Fruit fly (Drosophila melanogaster) whole organism, embryonic: ENCODE measurements around the gene CG14329.
A peak's percentile ranks its signal among the peaks of the same experiment; 100 is the strongest.

Experiments
- Bdp1 ChIP-seq: fragments of 200-800 bp; sonication (Bioruptor generic); optimal IDR thresholded peaks from 3 replicates; lab custom pipeline; 2016; ENCODE audit warnings: missing biosample characterization, missing genetic modification characterization
- Bgb ChIP-seq: fragments of 200-800 bp; sonication (Bioruptor generic); IDR thresholded peaks from 2 replicates; pipeline ENCODE4 v1.3.6; 2022; ENCODE audit warnings: missing biosample characterization, missing genetic modification characterization; ENCODE audit not compliant: partially characterized antibody
- Blimp-1 ChIP-seq: fragments of 200-800 bp; sonication (Bioruptor generic); optimal IDR thresholded peaks from 3 replicates; lab custom pipeline; 2018; ENCODE audit warnings: missing biosample characterization, missing genetic modification characterization, mild to moderate bottlenecking, moderate library complexity, missing genetic modification reagents
- CG11695 ChIP-seq: fragments of 200-800 bp; sonication (Bioruptor generic); IDR thresholded peaks from 3 replicates; pipeline ENCODE4 v1.3.6; 2022; ENCODE audit warnings: missing biosample characterization, missing genetic modification characterization
- CG12104 ChIP-seq: fragments of 200-800 bp; sonication (Bioruptor generic); optimal IDR thresholded peaks from 3 replicates; lab custom pipeline; 2016; ENCODE audit warnings: missing biosample characterization, missing genetic modification characterization
- CG13123 ChIP-seq: fragments of 200-800 bp; sonication (Bioruptor generic); optimal IDR thresholded peaks from 2 replicates; lab custom pipeline; 2016; ENCODE audit warnings: missing biosample characterization, missing genetic modification characterization
- CG16815 ChIP-seq: fragments of 200-800 bp; sonication (Bioruptor generic); optimal IDR thresholded peaks from 3 replicates; lab custom pipeline; 2017; ENCODE audit warnings: missing biosample characterization, mild to moderate bottlenecking, missing genetic modification characterization
- CG1832 ChIP-seq: fragments of 200-800 bp; sonication (Bioruptor generic); optimal IDR thresholded peaks from 2 replicates; lab custom pipeline; 2017; ENCODE audit warnings: missing biosample characterization, mild to moderate bottlenecking, missing genetic modification characterization, inconsistent platforms
- CG2129 ChIP-seq: fragments of 200-800 bp; sonication (Bioruptor generic); IDR thresholded peaks from 2 replicates; pipeline ENCODE4 v1.3.6; 2022; ENCODE audit warnings: missing biosample characterization, missing genetic modification characterization; ENCODE audit not compliant: partially characterized antibody
- CG32532 ChIP-seq: fragments of 200-800 bp; sonication (Bioruptor generic); IDR thresholded peaks from 2 replicates; pipeline ENCODE4 v1.3.6; 2022; ENCODE audit warnings: missing biosample characterization, missing genetic modification characterization
- CG34376 ChIP-seq: fragments of 200-800 bp; sonication (Bioruptor generic); optimal IDR thresholded peaks from 2 replicates; lab custom pipeline; 2018; ENCODE audit warnings: missing biosample characterization, mild to moderate bottlenecking, missing genetic modification characterization
- CG3995 ChIP-seq: fragments of 200-800 bp; sonication (Bioruptor generic); optimal IDR thresholded peaks from 3 replicates; lab custom pipeline; 2016; ENCODE audit warnings: missing biosample characterization, missing genetic modification characterization
- CG42726 ChIP-seq: fragments of 200-800 bp; sonication (Bioruptor generic); IDR thresholded peaks from 2 replicates; pipeline ENCODE4 v1.3.6; 2022; ENCODE audit warnings: missing biosample characterization, missing genetic modification characterization; ENCODE audit not compliant: partially characterized antibody
- CG4282 ChIP-seq: fragments of 200-800 bp; sonication (Bioruptor generic); optimal IDR thresholded peaks from 2 replicates; lab custom pipeline; 2016; ENCODE audit warnings: missing biosample characterization, missing genetic modification characterization
- CG6765 ChIP-seq: fragments of 200-800 bp; sonication (Bioruptor generic); optimal IDR thresholded peaks from 3 replicates; lab custom pipeline; 2017; ENCODE audit warnings: missing biosample characterization, mild to moderate bottlenecking, missing genetic modification characterization
- CG6791 ChIP-seq: fragments of 200-800 bp; sonication (Bioruptor generic); IDR thresholded peaks from 3 replicates; pipeline ENCODE4 v1.3.6; 2022; ENCODE audit warnings: missing biosample characterization, missing genetic modification characterization; ENCODE audit not compliant: partially characterized antibody
- CG6854 ChIP-seq: fragments of 200-800 bp; sonication (Bioruptor generic); optimal IDR thresholded peaks from 3 replicates; lab custom pipeline; 2017; ENCODE audit warnings: missing biosample characterization, mild to moderate bottlenecking, missing genetic modification characterization
- CG7556 ChIP-seq: fragments of 200-800 bp; sonication (Bioruptor generic); optimal IDR thresholded peaks from 2 replicates; lab custom pipeline; 2017; ENCODE audit warnings: missing biosample characterization, mild to moderate bottlenecking, missing genetic modification characterization
- CG7745 ChIP-seq: fragments of 200-800 bp; sonication (Bioruptor generic); optimal IDR thresholded peaks from 2 replicates; lab custom pipeline; 2018; ENCODE audit warnings: missing biosample characterization, mild to moderate bottlenecking, missing genetic modification characterization, moderate library complexity
- CoRest ChIP-seq: fragments of 200-800 bp; sonication (Bioruptor generic); optimal IDR thresholded peaks from 3 replicates; lab custom pipeline; 2018; ENCODE audit warnings: missing biosample characterization, mild to moderate bottlenecking, missing genetic modification characterization, moderate library complexity
- Dip3 ChIP-seq: fragments of 200-800 bp; sonication (Bioruptor generic); optimal IDR thresholded peaks from 3 replicates; lab custom pipeline; 2016; ENCODE audit warnings: missing biosample characterization, missing genetic modification characterization
- Drgx ChIP-seq: fragments of 200-800 bp; sonication (Bioruptor generic); IDR thresholded peaks from 2 replicates; pipeline ENCODE4 v1.3.6; 2022; ENCODE audit warnings: missing biosample characterization, missing genetic modification characterization
- Eip74EF ChIP-seq, 2 experiments: fragments of 200-800 bp in 1 of 2; fragments of >200 bp in 1 of 2; sonication (Bioruptor generic) in 1 of 2; optimal IDR thresholded peaks; 2 replicates each; lab custom pipeline; 2017 to 2019; ENCODE audit warnings: missing biosample characterization in 2 of 2, missing genetic modification characterization in 2 of 2, mild to moderate bottlenecking in 1 of 2, moderate library complexity in 1 of 2
- Fer1 ChIP-seq: fragments of 200-800 bp; sonication (Bioruptor generic); optimal IDR thresholded peaks from 2 replicates; lab custom pipeline; 2017; ENCODE audit warnings: missing biosample characterization, mild to moderate bottlenecking, missing genetic modification characterization
- HLH4C ChIP-seq: fragments of 200-800 bp; sonication (Bioruptor generic); IDR thresholded peaks from 3 replicates; pipeline ENCODE4 v1.3.6; 2022; ENCODE audit warnings: missing biosample characterization, missing genetic modification characterization; ENCODE audit not compliant: partially characterized antibody
- Med ChIP-seq: fragments of 200-800 bp; sonication (Bioruptor generic); peaks from one replicate; lab custom pipeline; 2016; ENCODE audit warnings: missing biosample characterization, missing genetic modification characterization, mild to moderate bottlenecking, inconsistent platforms, moderate library complexity
- Neu2 ChIP-seq: fragments of 200-800 bp; sonication (Bioruptor generic); optimal IDR thresholded peaks from 3 replicates; lab custom pipeline; 2016; ENCODE audit warnings: missing biosample characterization, missing genetic modification characterization, borderline replicate concordance
- Opbp ChIP-seq: fragments of 200-800 bp; sonication (Bioruptor generic); IDR thresholded peaks from 3 replicates; pipeline ENCODE4 v1.3.6; 2022; ENCODE audit warnings: missing biosample characterization, missing genetic modification characterization; ENCODE audit not compliant: partially characterized antibody
- Sox102F ChIP-seq: fragments of 200-800 bp; sonication (Bioruptor generic); optimal IDR thresholded peaks from 2 replicates; lab custom pipeline; 2018; ENCODE audit warnings: missing biosample characterization, mild to moderate bottlenecking, missing genetic modification characterization, moderate library complexity
- ac ChIP-seq: fragments of 200-800 bp; sonication (Bioruptor generic); optimal IDR thresholded peaks from 3 replicates; lab custom pipeline; 2017; ENCODE audit warnings: missing biosample characterization, mild to moderate bottlenecking, missing genetic modification characterization
- chinmo ChIP-seq: fragments of 200-800 bp; sonication (Bioruptor generic); IDR thresholded peaks from 4 replicates; pipeline ENCODE4 v1.3.6; 2022; ENCODE audit warnings: missing biosample characterization, missing genetic modification characterization; ENCODE audit not compliant: partially characterized antibody
- dan ChIP-seq: fragments of 200-800 bp; sonication (Bioruptor generic); IDR thresholded peaks from 2 replicates; pipeline ENCODE4 v1.3.6; 2022; ENCODE audit warnings: missing biosample characterization, missing genetic modification characterization
- dmrt11E ChIP-seq: fragments of 200-800 bp; sonication (Bioruptor generic); optimal IDR thresholded peaks from 3 replicates; lab custom pipeline; 2018; ENCODE audit warnings: missing biosample characterization, mild to moderate bottlenecking, missing genetic modification characterization, moderate library complexity
- dpn ChIP-seq, 2 experiments: fragments of 200-800 bp; sonication (Bioruptor generic); optimal IDR thresholded peaks; 3 replicates each; lab custom pipeline; 2016; ENCODE audit warnings: missing biosample characterization in 2 of 2, missing genetic modification characterization in 2 of 2
- ftz-f1 ChIP-seq: fragments of 200-800 bp; sonication (Bioruptor generic); optimal IDR thresholded peaks from 2 replicates; lab custom pipeline; 2016; ENCODE audit warnings: missing biosample characterization, missing genetic modification characterization
- gro ChIP-seq: fragments of 200-800 bp; sonication (Bioruptor generic); optimal IDR thresholded peaks from 2 replicates; lab custom pipeline; 2016; ENCODE audit warnings: missing biosample characterization, missing genetic modification characterization
- hbn ChIP-seq: fragments of 200-800 bp; sonication (Bioruptor generic); IDR thresholded peaks from 2 replicates; pipeline ENCODE4 v1.3.6; 2022; ENCODE audit warnings: missing biosample characterization, missing genetic modification characterization; ENCODE audit not compliant: partially characterized antibody
- insv ChIP-seq, 2 experiments: fragments of 200-800 bp; sonication (Bioruptor generic); optimal IDR thresholded peaks; 3 replicates each; lab custom pipeline; 2016 to 2018; ENCODE audit warnings: missing biosample characterization in 2 of 2, missing genetic modification characterization in 2 of 2
- ken ChIP-seq: fragments of 200-800 bp; sonication (Bioruptor generic); IDR thresholded peaks from 3 replicates; pipeline ENCODE4 v1.3.6; 2022; ENCODE audit warnings: missing biosample characterization, missing genetic modification characterization
- knrl ChIP-seq: fragments of 200-800 bp; sonication (Bioruptor generic); IDR thresholded peaks from 3 replicates; pipeline ENCODE4 v1.3.6; 2022; ENCODE audit warnings: missing biosample characterization, missing genetic modification characterization; ENCODE audit not compliant: partially characterized antibody
- lov ChIP-seq, 2 experiments: fragments of 200-800 bp in 1 of 2; fragments of >200 bp in 1 of 2; sonication (Bioruptor generic) in 1 of 2; IDR thresholded peaks in 1 of 2; optimal IDR thresholded peaks in 1 of 2; 2 replicates in 1 of 2; 3 replicates in 1 of 2; pipeline versions ENCODE4 v1.3.6 to Lab custom; 2017 to 2022; ENCODE audit warnings: missing biosample characterization in 1 of 2, missing genetic modification characterization in 1 of 2
- mld ChIP-seq: fragments of 200-800 bp; sonication (Bioruptor generic); IDR thresholded peaks from 3 replicates; pipeline ENCODE4 v1.3.6; 2022; ENCODE audit warnings: missing biosample characterization, missing genetic modification characterization; ENCODE audit not compliant: partially characterized antibody
- odd ChIP-seq: fragments of 200-800 bp; sonication (Bioruptor generic); optimal IDR thresholded peaks from 2 replicates; lab custom pipeline; 2017; ENCODE audit warnings: missing biosample characterization, mild to moderate bottlenecking, missing genetic modification characterization
- p53 ChIP-seq: fragments of 200-800 bp; sonication (Bioruptor generic); optimal IDR thresholded peaks from 2 replicates; lab custom pipeline; 2016; ENCODE audit warnings: missing biosample characterization, missing genetic modification characterization
- sna ChIP-seq: fragments of 200-800 bp; sonication (Bioruptor generic); IDR thresholded peaks from 2 replicates; pipeline ENCODE4 v1.3.6; 2022; ENCODE audit warnings: missing biosample characterization, missing genetic modification characterization; ENCODE audit not compliant: partially characterized antibody
- vnd ChIP-seq: fragments of 200-800 bp; sonication (Bioruptor generic); IDR thresholded peaks from 3 replicates; pipeline ENCODE4 v1.3.6; 2022; ENCODE audit warnings: missing biosample characterization, missing genetic modification characterization; ENCODE audit not compliant: partially characterized antibody
- yki ChIP-seq: fragments of >200 bp; optimal IDR thresholded peaks from 3 replicates; lab custom pipeline; 2018
- zen2 ChIP-seq: fragments of 200-800 bp; sonication (Bioruptor generic); IDR thresholded peaks from 3 replicates; pipeline ENCODE4 v1.3.6; 2022; ENCODE audit warnings: missing biosample characterization, missing genetic modification characterization; ENCODE audit not compliant: partially characterized antibody

CG14329 gene

dm6 chr3R:17617976-17618308 lies 8.8 kb downstream of the CG14329 start:
- TF ChIP-seq CG6854 (GFP tag; lab: Kevin White, UChicago) (no peak), CG13123 (GFP tag; lab: Kevin White, UChicago) (no peak), knrl (peak; percentile 76; the same call in 2 of the 3 replicates), CG12104 (GFP tag; lab: Kevin White, UChicago) (no peak), insv (GFP tag; optimal IDR thresholded peaks at IDR 0.05; lab: Kevin White, UChicago) (no peak), Sox102F (GFP tag; lab: Kevin White, UChicago) (no peak), Dip3 (GFP tag; lab: Kevin White, UChicago) (no peak), gro (GFP tag; lab: Kevin White, UChicago) (no peak), CG7556 (GFP tag; lab: Kevin White, UChicago) (no peak), Bdp1 (GFP tag; lab: Kevin White, UChicago) (peak; percentile 99), Blimp-1 (GFP tag; lab: Kevin White, UChicago) (no peak), HLH4C (GFP tag; lab: Robert Waterston, UW) (peak; percentile 79; the same call in 2 of the 3 replicates), Opbp (peak; percentile 85), Drgx (GFP tag; lab: Robert Waterston, UW) (0 out of 2 replicates have a peak, but pooled peaks have one; percentile 8), sna (GFP tag; lab: Robert Waterston, UW) (peak; percentile 78; the same call in 1 of the 2 replicates), CG42726 (GFP tag; lab: Robert Waterston, UW) (peak; percentile 78), chinmo (GFP tag; lab: Robert Waterston, UW) (peak; percentile 68; the same call in 1 of the 4 replicates), yki (lab: Kevin White, UChicago) (no peak), odd (GFP tag; lab: Kevin White, UChicago) (no peak), ftz-f1 (GFP tag; lab: Kevin White, UChicago) (no peak), CG6791 (peak; percentile 88), ac (GFP tag; lab: Kevin White, UChicago) (no peak), CG7745 (peak; percentile 32), CG6765 (GFP tag; lab: Kevin White, UChicago) (no peak), Med (peak; percentile 51), dmrt11E (no peak), Bgb (GFP tag; lab: Robert Waterston, UW) (peak; percentile 81), hbn (peak; percentile 47; the same call in 1 of the 2 replicates), dpn (GFP tag; optimal IDR thresholded peaks at IDR 0.05; lab: Kevin White, UChicago) (no peak), ken (GFP tag; lab: Robert Waterston, UW) (no peak), Fer1 (GFP tag; lab: Kevin White, UChicago) (no peak), dan (no peak), CG11695 (GFP tag; lab: Robert Waterston, UW) (no peak), p53 (GFP tag; lab: Kevin White, UChicago) (no peak), CG32532 (GFP tag; lab: Robert Waterston, UW) (no peak), CoRest (tag; lab: Kevin White, UChicago) (no peak), vnd (GFP tag; lab: Robert Waterston, UW) (peak; percentile 76), lov (optimal IDR thresholded peaks at IDR 0.05; lab: Kevin White, UChicago) (peak; percentile 40), lov (GFP tag; IDR thresholded peaks at IDR 0.05; lab: Robert Waterston, UW) (no peak), CG1832 (GFP tag; lab: Kevin White, UChicago) (no peak), mld (GFP tag; lab: Robert Waterston, UW) (peak; percentile 92), zen2 (peak; percentile 56; the same call in 2 of the 3 replicates), CG2129 (peak; percentile 21; the same call in 1 of the 2 replicates), Eip74EF (GFP tag; optimal IDR thresholded peaks at IDR 0.05; lab: Kevin White, UChicago) (peak in 1 of 2 experiments; percentile 38), CG34376 (GFP tag; lab: Kevin White, UChicago) (peak; percentile 14), CG4282 (no peak), CG16815 (GFP tag; lab: Kevin White, UChicago) (no peak), Neu2 (GFP tag; lab: Kevin White, UChicago) (no peak), CG3995 (GFP tag; lab: Kevin White, UChicago) (no peak)
